Fruit fly (Drosophila melanogaster) whole organism, embryonic: ENCODE measurements around the gene sro.

ENCODE experiments used
- BEAF-32 ChIP-seq: fragments of 200-800 bp; sonication (Bioruptor generic); optimal IDR thresholded peaks from 3 replicates; lab custom pipeline; 2017; ENCODE audit warnings: missing biosample characterization, missing genetic modification characterization, mild to moderate bottlenecking, moderate library complexity, missing genetic modification reagents
- Bgb ChIP-seq: fragments of 200-800 bp; sonication (Bioruptor generic); IDR thresholded peaks from 2 replicates; pipeline ENCODE4 v1.3.6; 2022; ENCODE audit warnings: missing biosample characterization, missing genetic modification characterization; ENCODE audit not compliant: partially characterized antibody
- CG10366 ChIP-seq: fragments of 200-800 bp; sonication (Bioruptor generic); IDR thresholded peaks from 2 replicates; pipeline ENCODE4 v1.3.6; 2022; ENCODE audit warnings: missing biosample characterization, missing genetic modification characterization
- CG15514 ChIP-seq: fragments of 200-800 bp; sonication (Bioruptor generic); optimal IDR thresholded peaks from 3 replicates; lab custom pipeline; 2017; ENCODE audit warnings: missing biosample characterization, missing genetic modification characterization, mild to moderate bottlenecking, moderate library complexity, missing genetic modification reagents
- CG16813 ChIP-seq: fragments of 200-800 bp; sonication (Bioruptor generic); IDR thresholded peaks from 3 replicates; pipeline ENCODE4 v1.3.6; 2022; ENCODE audit warnings: missing biosample characterization, missing genetic modification characterization; ENCODE audit not compliant: partially characterized antibody
- CG2129 ChIP-seq: fragments of 200-800 bp; sonication (Bioruptor generic); IDR thresholded peaks from 2 replicates; pipeline ENCODE4 v1.3.6; 2022; ENCODE audit warnings: missing biosample characterization, missing genetic modification characterization; ENCODE audit not compliant: partially characterized antibody
- CG3407 ChIP-seq: fragments of 200-800 bp; sonication (Bioruptor generic); optimal IDR thresholded peaks from 2 replicates; lab custom pipeline; 2018; ENCODE audit warnings: missing biosample characterization, mild to moderate bottlenecking, missing genetic modification characterization
- CG4282 ChIP-seq: fragments of 200-800 bp; sonication (Bioruptor generic); optimal IDR thresholded peaks from 2 replicates; lab custom pipeline; 2016; ENCODE audit warnings: missing biosample characterization, missing genetic modification characterization
- CG4730 ChIP-seq: fragments of 200-800 bp; sonication (Bioruptor generic); IDR thresholded peaks from 2 replicates; pipeline ENCODE4 v1.3.6; 2022; ENCODE audit warnings: missing biosample characterization, missing genetic modification characterization
- CG6272 ChIP-seq: fragments of 200-800 bp; sonication (Bioruptor generic); IDR thresholded peaks from 2 replicates; pipeline ENCODE4 v1.3.6; 2022; ENCODE audit warnings: missing biosample characterization, missing genetic modification characterization
- CG6683 ChIP-seq: fragments of 200-800 bp; sonication (Bioruptor generic); optimal IDR thresholded peaks from 2 replicates; lab custom pipeline; 2017; ENCODE audit warnings: missing biosample characterization, mild to moderate bottlenecking, missing genetic modification characterization, missing genetic modification reagents
- CG6689 ChIP-seq: fragments of 200-800 bp; sonication (Bioruptor generic); IDR thresholded peaks from 2 replicates; pipeline ENCODE4 v1.3.6; 2022; ENCODE audit warnings: missing biosample characterization, missing genetic modification characterization
- CG6765 ChIP-seq: fragments of 200-800 bp; sonication (Bioruptor generic); optimal IDR thresholded peaks from 3 replicates; lab custom pipeline; 2017; ENCODE audit warnings: missing biosample characterization, mild to moderate bottlenecking, missing genetic modification characterization
- CG7271 ChIP-seq: fragments of 200-800 bp; sonication (Bioruptor generic); optimal IDR thresholded peaks from 2 replicates; lab custom pipeline; 2018; ENCODE audit warnings: missing biosample characterization, mild to moderate bottlenecking, missing genetic modification characterization, moderate library complexity
- CG7745 ChIP-seq: fragments of 200-800 bp; sonication (Bioruptor generic); optimal IDR thresholded peaks from 2 replicates; lab custom pipeline; 2018; ENCODE audit warnings: missing biosample characterization, mild to moderate bottlenecking, missing genetic modification characterization, moderate library complexity
- CG7928 ChIP-seq: fragments of 200-800 bp; sonication (Bioruptor generic); optimal IDR thresholded peaks from 2 replicates; lab custom pipeline; 2017; ENCODE audit warnings: missing biosample characterization, mild to moderate bottlenecking, missing genetic modification characterization
- CHES-1-like ChIP-seq: fragments of 200-800 bp; sonication (Bioruptor generic); optimal IDR thresholded peaks from 2 replicates; lab custom pipeline; 2016; ENCODE audit warnings: missing biosample characterization, missing genetic modification characterization
- Dll ChIP-seq: fragments of 200-800 bp; sonication (Bioruptor generic); IDR thresholded peaks from 4 replicates; pipeline ENCODE4 v1.3.6; 2022; ENCODE audit warnings: missing biosample characterization, missing genetic modification characterization; ENCODE audit not compliant: partially characterized antibody
- Ets65A ChIP-seq: fragments of 200-800 bp; sonication (Bioruptor generic); peaks from one replicate; lab custom pipeline; 2016; ENCODE audit warnings: missing biosample characterization, missing genetic modification characterization
- HLH4C ChIP-seq: fragments of 200-800 bp; sonication (Bioruptor generic); IDR thresholded peaks from 3 replicates; pipeline ENCODE4 v1.3.6; 2022; ENCODE audit warnings: missing biosample characterization, missing genetic modification characterization; ENCODE audit not compliant: partially characterized antibody
- Hand ChIP-seq: fragments of 200-800 bp; sonication (Bioruptor generic); optimal IDR thresholded peaks from 2 replicates; lab custom pipeline; 2017; ENCODE audit warnings: mild to moderate bottlenecking, missing biosample characterization, missing genetic modification reagents, missing genetic modification characterization
- HmgZ ChIP-seq: fragments of 200-800 bp; sonication (Bioruptor generic); optimal IDR thresholded peaks from 2 replicates; lab custom pipeline; 2018; ENCODE audit warnings: missing biosample characterization, mild to moderate bottlenecking, missing genetic modification characterization
- Hmr ChIP-seq: fragments of 200-800 bp; sonication (Bioruptor generic); optimal IDR thresholded peaks from 3 replicates; lab custom pipeline; 2017; ENCODE audit warnings: mild to moderate bottlenecking, missing biosample characterization, missing genetic modification reagents, missing genetic modification characterization
- Hr51 ChIP-seq, 2 experiments: fragments of 200-800 bp; sonication (Bioruptor generic); optimal IDR thresholded peaks; 2 replicates in 1 of 2; 3 replicates in 1 of 2; lab custom pipeline; 2016 to 2018; ENCODE audit warnings: missing biosample characterization in 2 of 2, missing genetic modification characterization in 2 of 2, mild to moderate bottlenecking in 1 of 2, moderate library complexity in 1 of 2
- Med ChIP-seq: fragments of 200-800 bp; sonication (Bioruptor generic); peaks from one replicate; lab custom pipeline; 2016; ENCODE audit warnings: missing biosample characterization, missing genetic modification characterization, mild to moderate bottlenecking, inconsistent platforms, moderate library complexity
- Pdp1 ChIP-seq, 2 experiments: fragments of 200-800 bp; sonication (Bioruptor generic); optimal IDR thresholded peaks; 3 replicates each; lab custom pipeline; 2016; ENCODE audit warnings: missing biosample characterization in 2 of 2, missing genetic modification characterization in 2 of 2, mild to moderate bottlenecking in 1 of 2, moderate library complexity in 1 of 2
- Ravus ChIP-seq: fragments of 200-800 bp; sonication (Bioruptor generic); IDR thresholded peaks from 2 replicates; pipeline ENCODE4 v1.3.6; 2022; ENCODE audit warnings: missing biosample characterization, missing genetic modification characterization
- abd-A ChIP-seq: fragments of 200-800 bp; sonication (Bioruptor generic); optimal IDR thresholded peaks from 3 replicates; lab custom pipeline; 2019; ENCODE audit warnings: missing biosample characterization, mild to moderate bottlenecking, missing genetic modification characterization, moderate library complexity
- aop ChIP-seq: fragments of 200-800 bp; sonication (Bioruptor generic); IDR thresholded peaks from 2 replicates; pipeline ENCODE4 v1.3.6; 2022; ENCODE audit warnings: missing biosample characterization, missing genetic modification characterization
- bab2 ChIP-seq: fragments of 200-800 bp; sonication (Bioruptor generic); optimal IDR thresholded peaks from 2 replicates; lab custom pipeline; 2016; ENCODE audit warnings: missing biosample characterization, missing genetic modification characterization
- croc ChIP-seq: fragments of 200-800 bp; sonication (Bioruptor generic); conservative IDR thresholded peaks from 3 replicates; pipeline ENCODE4 v1.3.6; 2022; ENCODE audit warnings: missing biosample characterization, missing genetic modification characterization
- dm ChIP-seq: fragments of 200-800 bp; sonication (Bioruptor generic); optimal IDR thresholded peaks from 3 replicates; lab custom pipeline; 2016; ENCODE audit warnings: missing biosample characterization, missing genetic modification characterization
- emc ChIP-seq: fragments of 200-800 bp; sonication (Bioruptor generic); optimal IDR thresholded peaks from 2 replicates; lab custom pipeline; 2016; ENCODE audit warnings: missing biosample characterization, missing genetic modification characterization
- fd102C ChIP-seq: fragments of 200-800 bp; sonication (Bioruptor generic); optimal IDR thresholded peaks from 2 replicates; lab custom pipeline; 2018; ENCODE audit warnings: missing biosample characterization, mild to moderate bottlenecking, missing genetic modification characterization, moderate library complexity
- hkb ChIP-seq, 2 experiments: fragments of 200-800 bp in 1 of 2; fragments of >200 bp in 1 of 2; sonication (Bioruptor generic) in 1 of 2; IDR thresholded peaks in 1 of 2; optimal IDR thresholded peaks in 1 of 2; 2 replicates each; pipeline versions ENCODE4 v1.3.6 to Lab custom; 2017 to 2022; ENCODE audit warnings: missing biosample characterization in 1 of 2, missing genetic modification characterization in 1 of 2
- insv ChIP-seq, 2 experiments: fragments of 200-800 bp; sonication (Bioruptor generic); optimal IDR thresholded peaks; 3 replicates each; lab custom pipeline; 2016 to 2018; ENCODE audit warnings: missing biosample characterization in 2 of 2, missing genetic modification characterization in 2 of 2
- kni ChIP-seq: fragments of 200-800 bp; sonication (Bioruptor generic); optimal IDR thresholded peaks from 3 replicates; lab custom pipeline; 2017; ENCODE audit warnings: mild to moderate bottlenecking, missing biosample characterization, missing genetic modification reagents, missing genetic modification characterization
- knrl ChIP-seq: fragments of 200-800 bp; sonication (Bioruptor generic); IDR thresholded peaks from 3 replicates; pipeline ENCODE4 v1.3.6; 2022; ENCODE audit warnings: missing biosample characterization, missing genetic modification characterization; ENCODE audit not compliant: partially characterized antibody
- lab ChIP-seq: fragments of 200-800 bp; sonication (Bioruptor generic); optimal IDR thresholded peaks from 3 replicates; lab custom pipeline; 2017; ENCODE audit warnings: missing biosample characterization, missing genetic modification characterization, mild to moderate bottlenecking, moderate library complexity, missing genetic modification reagents
- odd ChIP-seq: fragments of 200-800 bp; sonication (Bioruptor generic); optimal IDR thresholded peaks from 2 replicates; lab custom pipeline; 2017; ENCODE audit warnings: missing biosample characterization, mild to moderate bottlenecking, missing genetic modification characterization
- org-1 ChIP-seq: fragments of 200-800 bp; sonication (Bioruptor generic); optimal IDR thresholded peaks from 2 replicates; lab custom pipeline; 2017; ENCODE audit warnings: missing biosample characterization, missing genetic modification characterization
- so ChIP-seq: fragments of 200-800 bp; sonication (Bioruptor generic); IDR thresholded peaks from 3 replicates; pipeline ENCODE4 v1.3.6; 2022; ENCODE audit warnings: missing biosample characterization, missing genetic modification characterization
- stwl ChIP-seq: fragments of 200-800 bp; sonication (Bioruptor generic); optimal IDR thresholded peaks from 3 replicates; lab custom pipeline; 2018; ENCODE audit warnings: missing biosample characterization, mild to moderate bottlenecking, missing genetic modification characterization, moderate library complexity
- tio ChIP-seq: fragments of 200-800 bp; sonication (Bioruptor generic); optimal IDR thresholded peaks from 2 replicates; lab custom pipeline; 2017; ENCODE audit warnings: missing biosample characterization, missing genetic modification characterization, inconsistent platforms
- trh ChIP-seq: fragments of 200-800 bp; sonication (Bioruptor generic); optimal IDR thresholded peaks from 2 replicates; lab custom pipeline; 2016; ENCODE audit warnings: missing biosample characterization, missing genetic modification characterization
- vnd ChIP-seq: fragments of 200-800 bp; sonication (Bioruptor generic); IDR thresholded peaks from 3 replicates; pipeline ENCODE4 v1.3.6; 2022; ENCODE audit warnings: missing biosample characterization, missing genetic modification characterization; ENCODE audit not compliant: partially characterized antibody
- zfh2 ChIP-seq: fragments of 200-800 bp; sonication (Bioruptor generic); optimal IDR thresholded peaks from 2 replicates; lab custom pipeline; 2016; ENCODE audit warnings: missing biosample characterization, missing genetic modification characterization

The sro gene

dm6 chr3R:29806682-29807393 is 12.4 kb downstream of the sro start, which contains the start of the genes ca and ncd (continued):
- no peak for TF ChIP-seq fd102C (GFP tag; lab: Kevin White, UChicago)
- TF ChIP-seq CG6272 (GFP tag; lab: Robert Waterston, UW) = no peak
- TF ChIP-seq CG16813 (GFP tag; lab: Robert Waterston, UW) = peak; percentile 67
- TF ChIP-seq dm (GFP tag; lab: Kevin White, UChicago) = peak; percentile 34
- no peak for TF ChIP-seq bab2 (GFP tag; lab: Kevin White, UChicago)
- TF ChIP-seq CG3407 (GFP tag; lab: Kevin White, UChicago) = no peak
- no peak for TF ChIP-seq abd-A (tag; lab: Kevin White, UChicago)
- peak; percentile 63 for TF ChIP-seq Med (GFP tag; lab: Kevin White, UChicago)
- TF ChIP-seq HmgZ (tag; lab: Kevin White, UChicago) = peak; percentile 15
- no peak for TF ChIP-seq emc
- TF ChIP-seq knrl (GFP tag; lab: Robert Waterston, UW) = peak; percentile 57; the same call in 2 of the 3 replicates
- no peak for TF ChIP-seq CG6683 (GFP tag; lab: Kevin White, UChicago)
- TF ChIP-seq CG7745 (tag; lab: Kevin White, UChicago) = no peak
- no peak for TF ChIP-seq CG7271
- TF ChIP-seq Pdp1 (GFP tag; optimal IDR thresholded peaks at IDR 0.05; lab: Kevin White, UChicago) = no peak
- peak; percentile 82 for TF ChIP-seq BEAF-32 (GFP tag; lab: Kevin White, UChicago)
- TF ChIP-seq so (GFP tag; lab: Robert Waterston, UW) = no peak
- no peak for TF ChIP-seq croc (GFP tag; lab: Robert Waterston, UW)
- no peak for TF ChIP-seq CG6689 (GFP tag; lab: Robert Waterston, UW)
- TF ChIP-seq Dll = peak; percentile 74
- no peak for TF ChIP-seq CG4730 (GFP tag; lab: Robert Waterston, UW)
- peak; percentile 49 for TF ChIP-seq CHES-1-like (GFP tag; lab: Kevin White, UChicago)
- no peak for TF ChIP-seq trh (GFP tag; lab: Kevin White, UChicago)
- no peak for TF ChIP-seq Ets65A (GFP tag; lab: Kevin White, UChicago)
- TF ChIP-seq CG4282 (GFP tag; lab: Kevin White, UChicago) = no peak
- TF ChIP-seq CG15514 (GFP tag; lab: Kevin White, UChicago) = no peak
- no peak for TF ChIP-seq lab (GFP tag; lab: Kevin White, UChicago)
- TF ChIP-seq insv (GFP tag; optimal IDR thresholded peaks at IDR 0.05; lab: Kevin White, UChicago) = peak; percentile 46 to 95
- no peak for TF ChIP-seq CG6765 (GFP tag; lab: Kevin White, UChicago)
- no peak for TF ChIP-seq hkb (optimal IDR thresholded peaks at IDR 0.05; lab: Kevin White, UChicago)
- TF ChIP-seq hkb (GFP tag; IDR thresholded peaks at IDR 0.05; lab: Robert Waterston, UW) = no peak
- TF ChIP-seq HLH4C (GFP tag; lab: Robert Waterston, UW) = peak; percentile 30; the same call in 2 of the 3 replicates
- TF ChIP-seq Ravus (GFP tag; lab: Robert Waterston, UW) = no peak
- TF ChIP-seq vnd (GFP tag; lab: Robert Waterston, UW) = peak; percentile 34; the same call in 1 of the 3 replicates
- no peak for TF ChIP-seq tio
- TF ChIP-seq Hr51 (GFP tag; optimal IDR thresholded peaks at IDR 0.05; lab: Kevin White, UChicago) = no peak
- no peak for TF ChIP-seq CG7928 (GFP tag; lab: Kevin White, UChicago)
- no peak for TF ChIP-seq CG10366
- peak; percentile 47; the same call in 1 of the 2 replicates for TF ChIP-seq CG2129 (GFP tag; lab: Robert Waterston, UW)
- TF ChIP-seq odd = no peak
- TF ChIP-seq aop (GFP tag; lab: Robert Waterston, UW) = no peak
- no peak for TF ChIP-seq kni (GFP tag; lab: Kevin White, UChicago)
- TF ChIP-seq Bgb (GFP tag; lab: Robert Waterston, UW) = peak; percentile 77
- TF ChIP-seq stwl (tag; lab: Kevin White, UChicago) = no peak
- no peak for TF ChIP-seq org-1 (GFP tag; lab: Kevin White, UChicago)
- TF ChIP-seq Hmr (GFP tag; lab: Kevin White, UChicago) = no peak
- no peak for TF ChIP-seq zfh2 (GFP tag; lab: Kevin White, UChicago)
- no peak for TF ChIP-seq Hand (GFP tag; lab: Kevin White, UChicago)
